Worm (Caenorhabditis elegans) whole organism, L3 larva: ENCODE data around the gene T13A10.2.

Source experiments
- ama-1 ChIP-seq: fragments of 150-350 bp; optimal IDR thresholded peaks from 2 replicates; lab custom pipeline; 2018
- fkh-10 ChIP-seq: sonication (generic microtip); optimal IDR thresholded peaks from 2 replicates; lab custom pipeline; 2017; ENCODE audit warnings: missing biosample characterization, missing genetic modification reagents, missing genetic modification characterization
- nfya-1 ChIP-seq: sonication (generic microtip); optimal IDR thresholded peaks from 2 replicates; lab custom pipeline; 2017; ENCODE audit warnings: missing genetic modification characterization, mild to moderate bottlenecking, missing compliant biosample characterization, antibody characterized with exemption, moderate library complexity; ENCODE audit not compliant: insufficient read depth
- nhr-28 ChIP-seq: fragments of 150-350 bp; optimal IDR thresholded peaks from 2 replicates; lab custom pipeline; 2014; ENCODE audit warnings: missing biosample characterization, missing genetic modification characterization
- pqm-1 ChIP-seq: fragments of 150-350 bp; optimal IDR thresholded peaks from 2 replicates; lab custom pipeline; 2017; ENCODE audit warnings: missing biosample characterization, missing genetic modification characterization, inconsistent platforms
- skn-1 ChIP-seq: fragments of 150-350 bp; optimal IDR thresholded peaks from 2 replicates; lab custom pipeline; 2014; ENCODE audit warnings: missing biosample characterization, missing genetic modification characterization
- unc-39 ChIP-seq: sonication (generic microtip); optimal IDR thresholded peaks from 4 replicates; lab custom pipeline; 2017; ENCODE audit warnings: missing biosample characterization, missing genetic modification characterization
- unc-62 ChIP-seq: fragments of 150-350 bp; sonication (generic microtip); optimal IDR thresholded peaks from 4 replicates; lab custom pipeline; 2014; ENCODE audit warnings: missing biosample characterization, missing genetic modification reagents, missing genetic modification characterization
- ztf-4 ChIP-seq: fragments of 150-350 bp; optimal IDR thresholded peaks from 2 replicates; lab custom pipeline; 2014; ENCODE audit warnings: missing biosample characterization, missing genetic modification characterization

ce11 chrIV:6279392-6279791 is 26.3 kb downstream of the T13A10.2 start, which contains the start of gene sams-5:
- TF ChIP-seq skn-1 (no peak), ztf-4 (tag; lab: Kevin White, UChicago) (no peak), unc-39 (tag; lab: Kevin White, UChicago) (no peak), unc-62 (no peak), nfya-1 (tag; lab: Kevin White, UChicago) (no peak), pqm-1 (tag; lab: Kevin White, UChicago) (no peak), nhr-28 (tag; lab: Kevin White, UChicago) (no peak), fkh-10 (GFP tag; lab: Kevin White, UChicago) (no peak), ama-1 (lab: Kevin White, UChicago) (no peak)
